Worm (Caenorhabditis elegans): Measurements from ENCODE around the gene nlp-52.

- TF ChIP-seq ama-1 (optimal IDR thresholded peaks at IDR 0.05) (no peak), tbx-37 (GFP tag; conservative IDR thresholded peaks at IDR 0.05) (no peak), sea-1 (GFP tag; conservative IDR thresholded peaks at IDR 0.05) (no peak), ceh-36 (tag; optimal IDR thresholded peaks at IDR 0.05) (no peak), hmg-4 (GFP tag; optimal IDR thresholded peaks at IDR 0.05) (no peak), hnd-1 (tag; optimal IDR thresholded peaks at IDR 0.05) (no peak), pes-1 (GFP tag; IDR thresholded peaks at IDR 0.05) (no peak)
Observed at ce11 chrIII:764404-764803, 2.8 kb downstream of the nlp-52 start.
